Worm (Caenorhabditis elegans) whole organism, L4/young adult: ENCODE data around the gene T03G6.7.

Experiments
- W03F9.2 ChIP-seq: fragments of 150-350 bp; optimal IDR thresholded peaks from 2 replicates; lab custom pipeline; 2014; ENCODE audit warnings: missing biosample characterization, missing genetic modification characterization
- dao-5 ChIP-seq: sonication (generic microtip); optimal IDR thresholded peaks from 2 replicates; lab custom pipeline; 2016; ENCODE audit warnings: missing genotype, missing genetic modification characterization, moderate library complexity, missing compliant biosample characterization
- him-1 ChIP-seq: sonication (generic microtip); optimal IDR thresholded peaks from 2 replicates; lab custom pipeline; 2016; ENCODE audit warnings: missing genotype, missing genetic modification reagents, missing genetic modification characterization, missing compliant biosample characterization

DNA sequence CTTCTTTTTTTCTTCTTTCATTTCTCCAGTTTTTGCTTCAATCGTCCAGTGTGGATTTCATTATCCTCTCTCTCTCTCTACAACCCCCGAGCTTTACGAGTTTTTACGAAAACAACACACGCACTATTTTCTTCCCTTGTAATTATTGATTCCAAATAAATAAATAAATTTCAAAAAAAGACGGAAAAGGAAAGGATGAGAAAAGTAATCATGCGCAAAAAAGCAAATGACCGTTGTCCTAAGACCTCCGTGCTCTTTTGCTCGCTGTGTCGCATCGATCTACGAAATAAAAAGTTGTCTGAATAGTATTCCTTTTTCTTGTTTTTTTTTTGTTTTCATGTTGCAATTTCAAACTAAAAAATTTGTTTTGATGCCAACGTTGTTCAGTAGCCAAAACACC is 43.2 kb upstream of the T03G6.7 start:
- TF ChIP-seq dao-5 (tag; lab: Kevin White, UChicago) (no peak), him-1 (no peak), W03F9.2 (no peak)
